Worm (Caenorhabditis elegans): ENCODE results near the gene ptl-1.

ce11 chrIII:728074-728473, 36.9 kb upstream of the ptl-1 start:
- no peak for TF ChIP-seq tbx-2 (tag; optimal IDR thresholded peaks at IDR 0.05)
- no peak for TF ChIP-seq ama-1 (optimal IDR thresholded peaks at IDR 0.05)
- no peak for TF ChIP-seq syd-9 (tag; optimal IDR thresholded peaks at IDR 0.05)
- TF ChIP-seq hlh-6 (tag; optimal IDR thresholded peaks at IDR 0.05), result no peak
- no peak for TF ChIP-seq Y22D7AL.16 (tag; optimal IDR thresholded peaks at IDR 0.05)
- no peak for TF ChIP-seq gmeb-2 (tag; optimal IDR thresholded peaks at IDR 0.05)
- no peak for TF ChIP-seq dmd-4 (tag; optimal IDR thresholded peaks at IDR 0.05; ENCODE audit: borderline replicate concordance)
- no peak for TF ChIP-seq nhr-11 (tag; optimal IDR thresholded peaks at IDR 0.05)
- no peak for TF ChIP-seq hlh-30 (tag; optimal IDR thresholded peaks at IDR 0.05; ENCODE audit: insufficient read depth)
